Fruit fly (Drosophila melanogaster) S2 (cell line): ENCODE data around the gene CG31674.

Source experiments
- CG8478 ChIP-seq: fragments of >200 bp; optimal IDR thresholded peaks from 2 replicates; lab custom pipeline; 2018
- CTCF ChIP-seq, 2 experiments: fragments of >200 bp; optimal IDR thresholded peaks; 2 replicates each; lab custom pipeline; 2018

- TF ChIP-seq CTCF (optimal IDR thresholded peaks at IDR 0.05; lab: Kevin White, UChicago), result no peak
- no peak for TF ChIP-seq CG8478 (lab: Kevin White, UChicago)
Measured at dm6 chr2L:20840006-20840405, 8.9 kb downstream of the CG31674 start.
